Worm (Caenorhabditis elegans): ENCODE measurements around the gene B0035.3.

Gene B0035.3

DNA sequence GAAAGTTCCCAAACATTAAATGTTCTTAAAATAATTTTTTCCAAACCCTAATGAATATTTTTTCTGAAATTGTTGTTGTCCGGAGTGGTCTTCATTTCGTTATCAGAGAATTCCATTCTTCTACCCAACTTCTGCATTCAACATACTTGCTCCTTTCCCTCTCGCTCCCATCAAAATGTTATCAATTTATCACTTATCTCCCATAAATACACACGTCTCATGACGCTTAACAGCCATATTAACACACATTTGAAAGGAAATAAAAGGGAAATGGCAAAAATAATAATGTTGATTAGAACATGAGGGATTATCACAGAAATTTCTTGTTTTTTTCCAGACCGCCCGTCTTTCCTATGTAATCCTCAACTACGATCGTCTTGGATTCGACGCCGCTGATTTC lies 25.8 kb downstream of the B0035.3 start (continued):
- TF ChIP-seq lin-13 (GFP tag; optimal IDR thresholded peaks at IDR 0.05) = no peak
- TF ChIP-seq daf-19 (GFP tag; conservative IDR thresholded peaks at IDR 0.05) = no peak
- TF ChIP-seq ZK546.5 (tag; optimal IDR thresholded peaks at IDR 0.05) = no peak
- TF ChIP-seq lin-39 (tag; optimal IDR thresholded peaks at IDR 0.05) = no peak
- no peak for TF ChIP-seq D1046.2 (GFP tag; IDR thresholded peaks at IDR 0.05)
- no peak for TF ChIP-seq snpc-4 (tag; optimal IDR thresholded peaks at IDR 0.05)
- TF ChIP-seq nhr-10 (tag; optimal IDR thresholded peaks at IDR 0.05) = no peak
- TF ChIP-seq hmg-1.1 (GFP tag; IDR thresholded peaks at IDR 0.05) = no peak
- no peak for TF ChIP-seq madf-5 (GFP tag; IDR thresholded peaks at IDR 0.05)
- TF ChIP-seq fos-1 (tag; optimal IDR thresholded peaks at IDR 0.05) = no peak
- no peak for TF ChIP-seq nhr-76 (tag; optimal IDR thresholded peaks at IDR 0.05)
- TF ChIP-seq zip-2 (tag; optimal IDR thresholded peaks at IDR 0.05) = no peak
- TF ChIP-seq ceh-82 (tag; optimal IDR thresholded peaks at IDR 0.05) = no peak
- TF ChIP-seq mdl-1 (tag; optimal IDR thresholded peaks at IDR 0.05) = no peak
- peak; percentile 84 for TF ChIP-seq nhr-77 (tag; optimal IDR thresholded peaks at IDR 0.05)
- no peak for TF ChIP-seq ctbp-1 (GFP tag; IDR thresholded peaks at IDR 0.05)
- TF ChIP-seq dmd-9 (GFP tag; IDR thresholded peaks at IDR 0.05) = no peak
- no peak for TF ChIP-seq R02D3.7 (tag; optimal IDR thresholded peaks at IDR 0.05)
- peak; percentile 57; the same call in 1 of the 2 replicates for TF ChIP-seq lin-1 (GFP tag; IDR thresholded peaks at IDR 0.05)
- TF ChIP-seq Y5F2A.4 (GFP tag; optimal IDR thresholded peaks at IDR 0.05) = no peak
- peak; percentile 62 for TF ChIP-seq tra-1 (GFP tag; IDR thresholded peaks at IDR 0.05)
- TF ChIP-seq madf-9 (GFP tag; conservative IDR thresholded peaks at IDR 0.05) = no peak
- peak; percentile 33 for TF ChIP-seq hlh-30 (tag; optimal IDR thresholded peaks at IDR 0.05; ENCODE audit: insufficient read depth)
- no peak for TF ChIP-seq lin-29 (GFP tag; IDR thresholded peaks at IDR 0.05)
- TF ChIP-seq tag-97 (GFP tag; IDR thresholded peaks at IDR 0.05) = no peak
- no peak for TF ChIP-seq nhr-25 (tag; optimal IDR thresholded peaks at IDR 0.05; ENCODE audit: borderline replicate concordance, insufficient read depth)
- no peak; the same call in 1 of the 2 replicates for TF ChIP-seq T26A8.4 (GFP tag; IDR thresholded peaks at IDR 0.05)

DNA sequence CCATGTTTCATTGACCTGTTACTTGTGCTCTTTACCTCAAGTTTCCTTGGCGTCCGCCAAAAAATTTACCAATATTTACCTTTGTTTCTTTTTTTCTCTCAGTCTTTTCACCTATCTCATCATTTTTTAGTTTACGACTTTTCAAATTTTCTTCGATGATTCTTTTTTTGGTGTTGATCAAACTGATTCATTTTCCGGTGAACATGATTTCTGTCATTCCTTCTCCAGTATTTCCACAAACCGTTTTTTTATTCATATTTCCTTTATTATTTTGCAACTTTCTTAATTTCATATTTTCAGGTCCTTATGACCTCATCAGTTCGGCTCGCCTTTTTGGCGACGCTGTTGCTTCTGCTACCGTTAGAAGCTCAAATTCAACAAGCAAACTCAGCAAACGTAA lies 27.3 kb downstream of the B0035.3 start, which contains the start of gene F54D1.6:
F54D1.6 (plus strand) TSS at position 301 of the 400 bp plus-strand sequence.
- TF ChIP-seq daf-16 (GFP tag; optimal IDR thresholded peaks at IDR 0.05) (no peak), daf-16 (tag; optimal IDR thresholded peaks at IDR 0.05) (peak; percentile 17), ctbp-1 (GFP tag; IDR thresholded peaks at IDR 0.05) (no peak)

DNA sequence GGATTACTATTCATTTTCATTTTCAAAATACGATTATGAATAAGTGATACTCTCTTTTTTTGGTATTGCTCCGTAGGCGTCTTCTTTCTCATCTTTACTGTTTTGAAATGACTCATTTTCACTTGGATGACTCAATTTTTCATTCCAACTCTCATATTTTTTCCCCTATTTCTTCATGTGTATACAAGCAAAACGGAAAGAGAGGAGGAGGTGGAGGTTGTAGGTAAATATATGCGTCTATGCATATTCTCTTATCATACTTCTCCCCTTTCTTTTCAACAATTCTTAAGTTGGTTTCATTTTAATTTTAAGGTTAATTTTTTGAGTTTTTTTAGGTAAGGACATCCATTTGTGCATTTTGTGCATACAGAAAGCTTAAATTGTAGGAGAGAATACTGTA lies 28.7 kb downstream of the B0035.3 start:
- no peak for TF ChIP-seq daf-16 (GFP tag; optimal IDR thresholded peaks at IDR 0.05)
- TF ChIP-seq daf-16 (tag; optimal IDR thresholded peaks at IDR 0.05) = peak; percentile 59
- TF ChIP-seq jun-1 (tag; optimal IDR thresholded peaks at IDR 0.05) = no peak
- TF ChIP-seq dve-1 (tag; optimal IDR thresholded peaks at IDR 0.05; ENCODE audit: insufficient read depth) = peak; percentile 49

DNA sequence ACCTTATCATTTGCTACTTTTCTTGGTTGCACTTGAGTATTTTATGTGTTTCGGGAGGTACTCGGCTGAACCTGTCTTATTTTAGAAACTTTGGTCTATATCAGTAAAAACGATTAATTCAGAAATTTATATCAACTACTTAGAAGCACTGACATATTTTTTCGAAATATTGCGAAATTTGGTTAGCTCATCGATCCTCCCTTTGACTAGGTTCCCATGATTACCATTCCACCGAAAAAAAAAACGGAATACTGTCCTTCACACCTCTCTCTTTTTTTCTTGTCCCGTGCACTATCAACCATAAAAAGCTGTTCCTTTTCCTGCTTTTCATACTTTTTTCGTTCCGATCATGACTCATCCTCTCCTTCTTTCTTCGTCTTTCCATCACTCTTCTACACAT lies 29.6 kb downstream of the B0035.3 start:
- TF ChIP-seq dve-1 (tag; optimal IDR thresholded peaks at IDR 0.05; ENCODE audit: insufficient read depth) (peak; percentile 47), egl-27 (tag; optimal IDR thresholded peaks at IDR 0.05) (no peak), skn-1 (tag; optimal IDR thresholded peaks at IDR 0.05) (no peak), tra-1 (GFP tag; IDR thresholded peaks at IDR 0.05) (no peak), lim-7 (GFP tag; IDR thresholded peaks at IDR 0.05) (no peak), lin-39 (tag; optimal IDR thresholded peaks at IDR 0.05) (no peak), nhr-28 (tag; optimal IDR thresholded peaks at IDR 0.05) (no peak), zfp-3 (GFP tag; conservative IDR thresholded peaks at IDR 0.05) (no peak), nhr-6 (tag; optimal IDR thresholded peaks at IDR 0.05) (no peak), daf-16 (GFP tag; optimal IDR thresholded peaks at IDR 0.05) (no peak), daf-16 (tag; optimal IDR thresholded peaks at IDR 0.05) (no peak), unc-62 (GFP tag; optimal IDR thresholded peaks at IDR 0.05 in 1 of 2) (peak in 1 of 2 experiments; percentile 54), unc-62 (tag; optimal IDR thresholded peaks at IDR 0.05) (no peak), ces-1 (GFP tag; optimal IDR thresholded peaks at IDR 0.05) (no peak)
